Worm (Caenorhabditis elegans) whole organism, L1 larva: Measurements from ENCODE around the gene ZC449.8.

Source experiments
- C04F5.9 ChIP-seq: sonication (generic microtip); optimal IDR thresholded peaks from 2 replicates; lab custom pipeline; 2016; ENCODE audit warnings: missing genetic modification characterization, missing compliant biosample characterization
- C16A3.4 ChIP-seq: fragments of 150-350 bp; optimal IDR thresholded peaks from 2 replicates; lab custom pipeline; 2014; ENCODE audit warnings: missing biosample characterization, missing genetic modification characterization
- F16B12.6 ChIP-seq: fragments of 150-350 bp; optimal IDR thresholded peaks from 2 replicates; lab custom pipeline; 2014; ENCODE audit warnings: missing biosample characterization, missing genetic modification characterization
- Y116A8C.19 ChIP-seq: sonication (generic microtip); optimal IDR thresholded peaks from 2 replicates; lab custom pipeline; 2016; ENCODE audit warnings: missing compliant biosample characterization, missing genetic modification characterization, borderline replicate concordance
- alr-1 ChIP-seq: fragments of 200-800 bp; sonication (Bioruptor generic); optimal IDR thresholded peaks from 2 replicates; lab custom pipeline; 2018; ENCODE audit warnings: borderline replicate concordance, mild to moderate bottlenecking, missing genetic modification characterization, missing compliant biosample characterization
- aly-2 ChIP-seq: fragments of 150-350 bp; optimal IDR thresholded peaks from 2 replicates; lab custom pipeline; 2014; ENCODE audit warnings: missing biosample characterization, missing genetic modification characterization
- ama-1 ChIP-seq: fragments of 150-350 bp; optimal IDR thresholded peaks from 2 replicates; lab custom pipeline; 2014
- blmp-1 ChIP-seq: fragments of 150-350 bp; optimal IDR thresholded peaks from 2 replicates; lab custom pipeline; 2014; ENCODE audit warnings: missing biosample characterization, missing genetic modification characterization
- ceh-82 ChIP-seq, 3 experiments: fragments of 150-350 bp in 1 of 3; sonication (generic microtip) in 2 of 3; optimal IDR thresholded peaks; 2 replicates each; lab custom pipeline; 2014 to 2017; ENCODE audit warnings: missing biosample characterization in 3 of 3, missing genetic modification characterization in 3 of 3
- ceh-88 ChIP-seq: fragments of 200-800 bp; sonication (Bioruptor generic); IDR thresholded peaks from 2 replicates; pipeline ENCODE4 v1.3.6; 2022; ENCODE audit warnings: missing genetic modification characterization, missing compliant biosample characterization
- ceh-90 ChIP-seq: sonication (generic microtip); optimal IDR thresholded peaks from 2 replicates; lab custom pipeline; 2016; ENCODE audit warnings: missing genetic modification characterization, missing compliant biosample characterization
- ces-1 ChIP-seq: fragments of 150-350 bp; optimal IDR thresholded peaks from 2 replicates; lab custom pipeline; 2014; ENCODE audit warnings: missing biosample characterization, missing genetic modification reagents, missing genetic modification characterization
- dpl-1 ChIP-seq, 3 experiments: fragments of 150-350 bp in 2 of 3; sonication (generic microtip) in 1 of 3; optimal IDR thresholded peaks; 2 replicates each; lab custom pipeline; 2014 to 2017; ENCODE audit warnings: missing biosample characterization in 3 of 3, missing genetic modification characterization in 3 of 3, missing genetic modification reagents in 3 of 3
- efl-1 ChIP-seq, 4 experiments: fragments of 150-350 bp; optimal IDR thresholded peaks in 3 of 4; peaks in 1 of 4; 1 replicate in 1 of 4; 2 replicates in 3 of 4; lab custom pipeline; 2014; ENCODE audit warnings: missing biosample characterization in 2 of 4, missing genetic modification characterization in 2 of 4, missing genetic modification reagents in 2 of 4
- efl-3 ChIP-seq: fragments of 200-800 bp; sonication (Bioruptor generic); optimal IDR thresholded peaks from 2 replicates; lab custom pipeline; 2018; ENCODE audit warnings: mild to moderate bottlenecking, missing genetic modification characterization, missing compliant biosample characterization
- egl-13 ChIP-seq: sonication (generic microtip); optimal IDR thresholded peaks from 2 replicates; lab custom pipeline; 2016; ENCODE audit warnings: missing genotype, missing genetic modification reagents, missing genetic modification characterization, missing compliant biosample characterization
- fkh-10 ChIP-seq: sonication (generic microtip); optimal IDR thresholded peaks from 2 replicates; lab custom pipeline; 2017; ENCODE audit warnings: missing biosample characterization, missing genetic modification reagents, missing genetic modification characterization
- fkh-4 ChIP-seq: sonication (generic microtip); optimal IDR thresholded peaks from 2 replicates; lab custom pipeline; 2016; ENCODE audit warnings: missing compliant biosample characterization, missing genetic modification characterization, borderline replicate concordance
- fkh-8 ChIP-seq: sonication (generic microtip); optimal IDR thresholded peaks from 2 replicates; lab custom pipeline; 2016; ENCODE audit warnings: mild to moderate bottlenecking, missing genetic modification characterization, missing compliant biosample characterization
- fos-1 ChIP-seq: fragments of 150-350 bp; optimal IDR thresholded peaks from 2 replicates; lab custom pipeline; 2014; ENCODE audit warnings: missing biosample characterization, missing genetic modification characterization
- hpl-2 ChIP-seq: fragments of 150-350 bp; optimal IDR thresholded peaks from 2 replicates; lab custom pipeline; 2014; ENCODE audit warnings: missing biosample characterization, missing genetic modification reagents, missing genetic modification characterization
- lin-13 ChIP-seq: fragments of 150-350 bp; optimal IDR thresholded peaks from 2 replicates; lab custom pipeline; 2014; ENCODE audit warnings: missing biosample characterization, missing genetic modification reagents, missing genetic modification characterization
- lin-14 ChIP-seq: fragments of 200-800 bp; sonication (Bioruptor generic); optimal IDR thresholded peaks from 2 replicates; lab custom pipeline; 2018; ENCODE audit warnings: mild to moderate bottlenecking, missing genetic modification characterization, moderate library complexity, missing compliant biosample characterization
- lin-39 ChIP-seq: fragments of 150-350 bp; optimal IDR thresholded peaks from 2 replicates; lab custom pipeline; 2014; ENCODE audit warnings: missing biosample characterization, missing genetic modification reagents, missing genetic modification characterization
- lir-3 ChIP-seq: sonication (generic microtip); optimal IDR thresholded peaks from 2 replicates; lab custom pipeline; 2016; ENCODE audit warnings: mild to moderate bottlenecking, missing genetic modification characterization, moderate library complexity, missing compliant biosample characterization; ENCODE audit not compliant: poor library complexity
- lsy-2 ChIP-seq, 2 experiments: fragments of 150-350 bp; optimal IDR thresholded peaks; 2 replicates each; lab custom pipeline; 2014; ENCODE audit warnings: missing biosample characterization in 2 of 2, missing genetic modification characterization in 2 of 2
- mab-9 ChIP-seq: fragments of 200-800 bp; sonication (Bioruptor generic); IDR thresholded peaks from 2 replicates; pipeline ENCODE4 v1.3.6; 2022; ENCODE audit warnings: missing genetic modification reagents, missing genetic modification characterization, missing compliant biosample characterization
- mdl-1 ChIP-seq, 2 experiments: fragments of 150-350 bp; optimal IDR thresholded peaks; 2 replicates each; lab custom pipeline; 2014 to 2017; ENCODE audit warnings: missing biosample characterization in 2 of 2, missing genetic modification characterization in 2 of 2, inconsistent platforms in 1 of 2
- nhr-12 ChIP-seq: sonication (generic microtip); optimal IDR thresholded peaks from 2 replicates; lab custom pipeline; 2017; ENCODE audit warnings: missing biosample characterization, missing genetic modification characterization
- nhr-19 ChIP-seq: fragments of 200-800 bp; sonication (Bioruptor generic); conservative IDR thresholded peaks from 2 replicates; pipeline ENCODE4 v1.3.6; 2022; ENCODE audit warnings: missing genetic modification characterization, missing compliant biosample characterization
- nhr-237 ChIP-seq: fragments of 150-350 bp; optimal IDR thresholded peaks from 2 replicates; lab custom pipeline; 2014; ENCODE audit warnings: missing biosample characterization, missing genetic modification characterization
- nhr-28 ChIP-seq: fragments of 150-350 bp; optimal IDR thresholded peaks from 2 replicates; lab custom pipeline; 2014; ENCODE audit warnings: missing biosample characterization, missing genetic modification characterization
- nhr-47 ChIP-seq: sonication (generic microtip); optimal IDR thresholded peaks from 2 replicates; lab custom pipeline; 2016; ENCODE audit warnings: mild to moderate bottlenecking, missing genetic modification characterization, moderate library complexity, missing compliant biosample characterization
- nhr-77 ChIP-seq: fragments of 150-350 bp; optimal IDR thresholded peaks from 2 replicates; lab custom pipeline; 2014; ENCODE audit warnings: missing biosample characterization, missing genetic modification characterization
- nhr-84 ChIP-seq: sonication (generic microtip); optimal IDR thresholded peaks from 2 replicates; lab custom pipeline; 2017; ENCODE audit warnings: missing biosample characterization, missing genetic modification characterization
- nhr-85 ChIP-seq: sonication (generic microtip); peaks from one replicate; lab custom pipeline; 2016; ENCODE audit warnings: missing genetic modification characterization, inconsistent platforms, missing compliant biosample characterization
- nhr-90 ChIP-seq: sonication (generic microtip); optimal IDR thresholded peaks from 2 replicates; lab custom pipeline; 2016; ENCODE audit warnings: mild to moderate bottlenecking, missing genetic modification characterization, missing compliant biosample characterization; ENCODE audit not compliant: poor library complexity
- pax-3 ChIP-seq: fragments of 200-800 bp; sonication (Bioruptor generic); optimal IDR thresholded peaks from 2 replicates; lab custom pipeline; 2018; ENCODE audit warnings: mild to moderate bottlenecking, missing genetic modification characterization, moderate library complexity, missing compliant biosample characterization
- snpc-4 ChIP-seq: fragments of 150-350 bp; optimal IDR thresholded peaks from 2 replicates; lab custom pipeline; 2014; ENCODE audit warnings: missing biosample characterization, missing genetic modification characterization
- snu-23 ChIP-seq: sonication (generic microtip); optimal IDR thresholded peaks from 2 replicates; lab custom pipeline; 2016; ENCODE audit warnings: missing genetic modification characterization, missing compliant biosample characterization
- sptf-1 ChIP-seq: fragments of 150-350 bp; optimal IDR thresholded peaks from 2 replicates; lab custom pipeline; 2014; ENCODE audit warnings: missing biosample characterization, missing genetic modification characterization
- swsn-7 ChIP-seq: sonication (generic microtip); optimal IDR thresholded peaks from 2 replicates; lab custom pipeline; 2016; ENCODE audit warnings: missing genetic modification characterization, missing compliant biosample characterization
- tlp-1 ChIP-seq: fragments of 150-350 bp; optimal IDR thresholded peaks from 2 replicates; lab custom pipeline; 2014; ENCODE audit warnings: missing biosample characterization, missing genetic modification characterization
- unc-130 ChIP-seq: fragments of 150-350 bp; optimal IDR thresholded peaks from 2 replicates; lab custom pipeline; 2017; ENCODE audit warnings: missing biosample characterization, missing genetic modification characterization, inconsistent platforms
- unc-62 ChIP-seq: fragments of 150-350 bp; optimal IDR thresholded peaks from 2 replicates; lab custom pipeline; 2014; ENCODE audit warnings: missing biosample characterization, missing genetic modification reagents, missing genetic modification characterization
- unc-86 ChIP-seq: sonication (generic microtip); optimal IDR thresholded peaks from 2 replicates; lab custom pipeline; 2016; ENCODE audit warnings: missing genetic modification characterization, missing compliant biosample characterization
- vab-15 ChIP-seq: sonication (generic microtip); optimal IDR thresholded peaks from 2 replicates; lab custom pipeline; 2017; ENCODE audit warnings: missing genotype, mild to moderate bottlenecking, missing genetic modification characterization, missing compliant biosample characterization
- xbp-1 ChIP-seq: sonication (generic microtip); optimal IDR thresholded peaks from 2 replicates; lab custom pipeline; 2016; ENCODE audit warnings: missing genetic modification characterization, missing compliant biosample characterization
- zag-1 ChIP-seq: fragments of 150-350 bp; optimal IDR thresholded peaks from 2 replicates; lab custom pipeline; 2014; ENCODE audit warnings: missing biosample characterization, missing genetic modification characterization
- zip-4 ChIP-seq: fragments of 200-800 bp; sonication (Bioruptor generic); optimal IDR thresholded peaks from 2 replicates; lab custom pipeline; 2018; ENCODE audit warnings: mild to moderate bottlenecking, missing genetic modification characterization, moderate library complexity, missing compliant biosample characterization

Gene ZC449.8

ce11 chrX:5063750-5064652 is 48.1 kb downstream of the ZC449.8 start, which contains the start of gene C24H10.2 (continued):
- TF ChIP-seq nhr-77 (tag; lab: Kevin White, UChicago), result peak; percentile 2
- no peak for TF ChIP-seq fkh-4 (tag; lab: Kevin White, UChicago)
- TF ChIP-seq efl-3 (GFP tag; lab: Kevin White, UChicago), result no peak
- TF ChIP-seq pax-3, result no peak
- no peak for TF ChIP-seq fkh-8 (tag; lab: Kevin White, UChicago)
- peak; percentile 14 for TF ChIP-seq xbp-1 (tag; lab: Kevin White, UChicago)
- TF ChIP-seq fkh-10 (GFP tag; lab: Kevin White, UChicago), result peak; percentile 48
- TF ChIP-seq efl-1 (optimal IDR thresholded peaks at IDR 0.05; lab: Kevin White, UChicago), result peak in 1 of 2 experiments; percentile 4
- TF ChIP-seq efl-1 (GFP tag; optimal IDR thresholded peaks at IDR 0.05 in 1 of 2; lab: Kevin White, UChicago), result peak in 1 of 2 experiments; percentile 3
- peak in 1 of 3 experiments; percentile 42 for TF ChIP-seq ceh-82 (tag; optimal IDR thresholded peaks at IDR 0.05; lab: Kevin White, UChicago)
- no peak for TF ChIP-seq aly-2
- TF ChIP-seq swsn-7 (tag; lab: Kevin White, UChicago), result no peak
- TF ChIP-seq egl-13 (tag; lab: Kevin White, UChicago), result no peak
- no peak for TF ChIP-seq ceh-90 (tag; lab: Kevin White, UChicago)
- TF ChIP-seq alr-1 (tag; lab: Kevin White, UChicago), result no peak
- TF ChIP-seq nhr-28, result no peak
- no peak for TF ChIP-seq hpl-2
- no peak for TF ChIP-seq nhr-90 (tag; lab: Kevin White, UChicago)
- no peak for TF ChIP-seq sptf-1
- peak; percentile 15 for TF ChIP-seq blmp-1 (tag; lab: Kevin White, UChicago)
- no peak for TF ChIP-seq nhr-84 (tag; lab: Kevin White, UChicago)
- no peak for TF ChIP-seq zag-1 (tag; lab: Kevin White, UChicago)
- no peak for TF ChIP-seq mab-9 (GFP tag; lab: Robert Waterston, UW)
- peak; percentile 83 for TF ChIP-seq lin-14 (GFP tag; lab: Kevin White, UChicago)
- no peak for TF ChIP-seq ces-1
- TF ChIP-seq zip-4 (GFP tag; lab: Kevin White, UChicago), result no peak
- no peak for TF ChIP-seq Y116A8C.19 (tag; lab: Kevin White, UChicago)
- TF ChIP-seq C16A3.4, result peak; percentile 44
- no peak for TF ChIP-seq F16B12.6 (tag; lab: Kevin White, UChicago)
- no peak for TF ChIP-seq tlp-1 (tag; lab: Kevin White, UChicago)
- no peak for TF ChIP-seq lin-39 (tag; lab: Kevin White, UChicago)
- TF ChIP-seq nhr-12 (tag; lab: Kevin White, UChicago), result no peak
- TF ChIP-seq nhr-85 (tag; lab: Kevin White, UChicago), result no peak
- TF ChIP-seq ama-1 (lab: Kevin White, UChicago), result no peak
- TF ChIP-seq nhr-19, result no peak
- no peak for TF ChIP-seq vab-15 (tag; lab: Kevin White, UChicago)
- TF ChIP-seq lin-13 (GFP tag; lab: Kevin White, UChicago), result no peak
- TF ChIP-seq unc-130 (tag; lab: Kevin White, UChicago), result no peak
- TF ChIP-seq lsy-2 (tag; optimal IDR thresholded peaks at IDR 0.05; lab: Kevin White, UChicago), result peak in 1 of 2 experiments; percentile 48
- TF ChIP-seq snpc-4 (tag; lab: Kevin White, UChicago), result no peak
- TF ChIP-seq unc-86 (tag; lab: Kevin White, UChicago), result no peak
- no peak for TF ChIP-seq nhr-237
- TF ChIP-seq mdl-1 (tag; optimal IDR thresholded peaks at IDR 0.05; lab: Kevin White, UChicago), result peak in 1 of 2 experiments; percentile 7
- TF ChIP-seq fos-1 (tag; lab: Kevin White, UChicago), result no peak
- TF ChIP-seq C04F5.9 (tag; lab: Kevin White, UChicago), result no peak
- TF ChIP-seq unc-62, result no peak
- peak; percentile 56 for TF ChIP-seq snu-23 (GFP tag; lab: Kevin White, UChicago)
- peak in 1 of 3 experiments; percentile 20 for TF ChIP-seq dpl-1 (GFP tag; optimal IDR thresholded peaks at IDR 0.05; lab: Kevin White, UChicago)
- TF ChIP-seq ceh-88 (GFP tag; lab: Robert Waterston, UW), result no peak
- no peak for TF ChIP-seq lir-3
- no peak for TF ChIP-seq nhr-47 (tag; lab: Kevin White, UChicago)
